Worm (Caenorhabditis elegans) whole organism, young adult: ENCODE measurements around the gene F26F12.5.

ENCODE experiments used
- D2030.7 ChIP-seq: fragments of 200-800 bp; sonication (Bioruptor generic); IDR thresholded peaks from 2 replicates; pipeline ENCODE4 v1.3.6; 2022; ENCODE audit warnings: missing genetic modification reagents, missing genetic modification characterization, missing compliant biosample characterization
- F22D6.2 ChIP-seq: sonication (generic microtip); optimal IDR thresholded peaks from 2 replicates; lab custom pipeline; 2016; ENCODE audit warnings: mild to moderate bottlenecking, missing genetic modification characterization, missing compliant biosample characterization
- K11D2.4 ChIP-seq: fragments of 200-800 bp; sonication (Bioruptor generic); IDR thresholded peaks from 2 replicates; pipeline ENCODE4 v1.3.6; 2022; ENCODE audit warnings: missing genetic modification reagents, missing genetic modification characterization, missing compliant biosample characterization
- K12H6.12 ChIP-seq: fragments of 200-800 bp; sonication (Bioruptor generic); optimal IDR thresholded peaks from 2 replicates; lab custom pipeline; 2018; ENCODE audit warnings: mild to moderate bottlenecking, missing genetic modification characterization, missing compliant biosample characterization
- Y56A3A.18 ChIP-seq: fragments of 200-800 bp; sonication (Bioruptor generic); IDR thresholded peaks from 2 replicates; pipeline ENCODE4 v1.3.6; 2022; ENCODE audit warnings: missing genetic modification reagents, missing genetic modification characterization, missing compliant biosample characterization
- Y79H2A.3 ChIP-seq: fragments of 200-800 bp; sonication (Bioruptor generic); conservative IDR thresholded peaks from 2 replicates; pipeline ENCODE4 v1.3.6; 2022; ENCODE audit warnings: missing genetic modification reagents, missing genetic modification characterization, missing compliant biosample characterization
- akir-1 ChIP-seq: fragments of 200-800 bp; sonication (Bioruptor generic); optimal IDR thresholded peaks from 2 replicates; lab custom pipeline; 2018; ENCODE audit warnings: mild to moderate bottlenecking, missing genetic modification characterization, moderate library complexity, missing compliant biosample characterization
- attf-3 ChIP-seq: fragments of 200-800 bp; sonication (Bioruptor generic); conservative IDR thresholded peaks from 2 replicates; pipeline ENCODE4 v1.3.6; 2022; ENCODE audit warnings: missing genetic modification reagents, missing genetic modification characterization, missing compliant biosample characterization
- attf-5 ChIP-seq: fragments of 200-800 bp; sonication (Bioruptor generic); optimal IDR thresholded peaks from 2 replicates; lab custom pipeline; 2018; ENCODE audit warnings: mild to moderate bottlenecking, missing genetic modification characterization, missing compliant biosample characterization
- cebp-1 ChIP-seq, 2 experiments: fragments of 200-800 bp in 1 of 2; sonication (Bioruptor generic) in 1 of 2; sonication (generic microtip) in 1 of 2; IDR thresholded peaks in 1 of 2; optimal IDR thresholded peaks in 1 of 2; 2 replicates each; pipeline versions ENCODE4 v1.3.6 to Lab custom; 2017 to 2022; ENCODE audit warnings: missing compliant biosample characterization in 2 of 2, missing genetic modification characterization in 2 of 2, mild to moderate bottlenecking in 1 of 2, missing genetic modification reagents in 1 of 2, moderate library complexity in 1 of 2
- cebp-2 ChIP-seq: fragments of 200-800 bp; sonication (Bioruptor generic); IDR thresholded peaks from 2 replicates; pipeline ENCODE4 v1.3.6; 2022; ENCODE audit warnings: missing genetic modification characterization, missing compliant biosample characterization
- chd-7 ChIP-seq: sonication (generic microtip); optimal IDR thresholded peaks from 2 replicates; lab custom pipeline; 2016; ENCODE audit warnings: mild to moderate bottlenecking, missing genetic modification characterization, moderate library complexity, missing compliant biosample characterization
- die-1 ChIP-seq: sonication (generic microtip); optimal IDR thresholded peaks from 2 replicates; lab custom pipeline; 2016; ENCODE audit warnings: missing genotype, mild to moderate bottlenecking, missing genetic modification characterization, missing compliant biosample characterization
- dox-1 ChIP-seq: fragments of 200-800 bp; sonication (Bioruptor generic); IDR thresholded peaks from 2 replicates; pipeline ENCODE4 v1.3.6; 2022; ENCODE audit warnings: missing genetic modification reagents, missing genetic modification characterization, missing compliant biosample characterization
- dpff-1 ChIP-seq: sonication (generic microtip); optimal IDR thresholded peaks from 2 replicates; lab custom pipeline; 2017; ENCODE audit warnings: mild to moderate bottlenecking, missing genetic modification characterization, missing compliant biosample characterization
- dpl-1 ChIP-seq: fragments of 150-350 bp; optimal IDR thresholded peaks from 2 replicates; lab custom pipeline; 2014; ENCODE audit warnings: missing biosample characterization, missing genetic modification reagents, missing genetic modification characterization
- egl-44 ChIP-seq: fragments of 200-800 bp; sonication (Bioruptor generic); IDR thresholded peaks from 2 replicates; pipeline ENCODE4 v1.3.6; 2022; ENCODE audit warnings: missing genetic modification reagents, missing genetic modification characterization, missing compliant biosample characterization
- egrh-3 ChIP-seq: fragments of 200-800 bp; sonication (Bioruptor generic); IDR thresholded peaks from 2 replicates; pipeline ENCODE4 v1.3.6; 2022; ENCODE audit warnings: missing genetic modification reagents, missing genetic modification characterization, missing compliant biosample characterization
- ekl-4 ChIP-seq: fragments of 200-800 bp; sonication (Bioruptor generic); IDR thresholded peaks from 2 replicates; pipeline ENCODE4 v1.3.6; 2022; ENCODE audit warnings: missing genetic modification reagents, missing genetic modification characterization, missing compliant biosample characterization
- ets-4 ChIP-seq: fragments of 200-800 bp; sonication (Bioruptor generic); optimal IDR thresholded peaks from 2 replicates; lab custom pipeline; 2018; ENCODE audit warnings: mild to moderate bottlenecking, missing genetic modification characterization, missing compliant biosample characterization
- fkh-3 ChIP-seq: sonication (generic microtip); optimal IDR thresholded peaks from 2 replicates; lab custom pipeline; 2016; ENCODE audit warnings: mild to moderate bottlenecking, missing genetic modification characterization, missing compliant biosample characterization
- gei-17 ChIP-seq: fragments of 200-800 bp; sonication (Bioruptor generic); optimal IDR thresholded peaks from 2 replicates; lab custom pipeline; 2018; ENCODE audit warnings: mild to moderate bottlenecking, missing genetic modification characterization, missing compliant biosample characterization
- hmg-1.2 ChIP-seq: fragments of 200-800 bp; sonication (Bioruptor generic); IDR thresholded peaks from 2 replicates; pipeline ENCODE4 v1.3.6; 2022; ENCODE audit warnings: missing genetic modification reagents, missing genetic modification characterization, missing compliant biosample characterization
- hmg-20 ChIP-seq: fragments of 200-800 bp; sonication (Bioruptor generic); IDR thresholded peaks from 2 replicates; pipeline ENCODE4 v1.3.6; 2022; ENCODE audit warnings: missing genetic modification reagents, missing genetic modification characterization, missing compliant biosample characterization
- let-526 ChIP-seq: fragments of 200-800 bp; sonication (Bioruptor generic); IDR thresholded peaks from 2 replicates; pipeline ENCODE4 v1.3.6; 2022; ENCODE audit warnings: missing genetic modification reagents, missing genetic modification characterization, missing compliant biosample characterization
- let-607 ChIP-seq, 2 experiments: fragments of 200-800 bp in 1 of 2; sonication (Bioruptor generic) in 1 of 2; sonication (generic microtip) in 1 of 2; optimal IDR thresholded peaks; 2 replicates each; lab custom pipeline; 2016 to 2018; ENCODE audit warnings: mild to moderate bottlenecking in 2 of 2, missing compliant biosample characterization in 2 of 2, missing genetic modification characterization in 2 of 2, moderate library complexity in 2 of 2, missing genotype in 1 of 2
- lin-40 ChIP-seq: sonication (generic microtip); optimal IDR thresholded peaks from 2 replicates; lab custom pipeline; 2016; ENCODE audit warnings: missing genetic modification characterization, mild to moderate bottlenecking, missing compliant biosample characterization, missing genotype, missing genetic modification reagents
- lin-54 ChIP-seq: fragments of 200-800 bp; sonication (Bioruptor generic); optimal IDR thresholded peaks from 2 replicates; lab custom pipeline; 2018; ENCODE audit warnings: mild to moderate bottlenecking, missing genetic modification characterization, missing compliant biosample characterization
- lir-1 ChIP-seq: fragments of 200-800 bp; sonication (Bioruptor generic); conservative IDR thresholded peaks from 2 replicates; pipeline ENCODE4 v1.3.6; 2022; ENCODE audit warnings: missing genetic modification reagents, missing genetic modification characterization, missing compliant biosample characterization
- madf-10 ChIP-seq: sonication (generic microtip); optimal IDR thresholded peaks from 2 replicates; lab custom pipeline; 2016; ENCODE audit warnings: mild to moderate bottlenecking, missing genetic modification characterization, missing compliant biosample characterization
- mcd-1 ChIP-seq: fragments of 200-800 bp; sonication (Bioruptor generic); IDR thresholded peaks from 2 replicates; pipeline ENCODE4 v1.3.6; 2022; ENCODE audit warnings: missing genetic modification reagents, missing genetic modification characterization, missing compliant biosample characterization
- nfya-2 ChIP-seq: fragments of 200-800 bp; sonication (Bioruptor generic); IDR thresholded peaks from 2 replicates; pipeline ENCODE4 v1.3.6; 2022; ENCODE audit warnings: missing genetic modification reagents, missing genetic modification characterization, missing compliant biosample characterization
- nfyb-1 ChIP-seq: fragments of 200-800 bp; sonication (Bioruptor generic); IDR thresholded peaks from 2 replicates; pipeline ENCODE4 v1.3.6; 2022; ENCODE audit warnings: missing genetic modification reagents, missing genetic modification characterization, missing compliant biosample characterization
- nhr-120 ChIP-seq: fragments of 200-800 bp; sonication (Bioruptor generic); IDR thresholded peaks from 2 replicates; pipeline ENCODE4 v1.3.6; 2022; ENCODE audit warnings: missing genetic modification characterization, missing compliant biosample characterization
- nhr-179 ChIP-seq: sonication (generic microtip); optimal IDR thresholded peaks from 2 replicates; lab custom pipeline; 2016; ENCODE audit warnings: mild to moderate bottlenecking, missing genetic modification characterization, missing compliant biosample characterization
- pbrm-1 ChIP-seq: fragments of 200-800 bp; sonication (Bioruptor generic); IDR thresholded peaks from 2 replicates; pipeline ENCODE4 v1.3.6; 2022; ENCODE audit warnings: missing genetic modification reagents, missing genetic modification characterization, missing compliant biosample characterization
- rpc-1 ChIP-seq, 2 experiments: fragments of 150-350 bp in 1 of 2; sonication (generic microtip) in 1 of 2; optimal IDR thresholded peaks; 2 replicates each; lab custom pipeline; 2014 to 2018; ENCODE audit warnings: missing biosample characterization in 1 of 2, missing genetic modification characterization in 1 of 2, missing genetic modification reagents in 1 of 2, missing genotype in 1 of 2
- sea-2 ChIP-seq: fragments of 200-800 bp; sonication (Bioruptor generic); IDR thresholded peaks from 2 replicates; pipeline ENCODE4 v1.3.6; 2022; ENCODE audit warnings: missing genetic modification characterization, missing compliant biosample characterization
- somi-1 ChIP-seq: fragments of 200-800 bp; sonication (Bioruptor generic); optimal IDR thresholded peaks from 2 replicates; lab custom pipeline; 2018; ENCODE audit warnings: mild to moderate bottlenecking, missing genetic modification characterization, missing compliant biosample characterization
- tbp1 ChIP-seq: fragments of 200-800 bp; sonication (Bioruptor generic); optimal IDR thresholded peaks from 2 replicates; lab custom pipeline; 2018; ENCODE audit warnings: mild to moderate bottlenecking, missing genetic modification characterization, missing compliant biosample characterization
- xnd-1 ChIP-seq: sonication (generic microtip); optimal IDR thresholded peaks from 2 replicates; lab custom pipeline; 2016; ENCODE audit warnings: missing genotype, missing genetic modification reagents, missing genetic modification characterization, missing compliant biosample characterization
- ztf-18 ChIP-seq: sonication (generic microtip); optimal IDR thresholded peaks from 2 replicates; lab custom pipeline; 2016; ENCODE audit warnings: missing genotype, mild to moderate bottlenecking, missing genetic modification characterization, missing compliant biosample characterization
- ztf-25 ChIP-seq: fragments of 200-800 bp; sonication (Bioruptor generic); IDR thresholded peaks from 2 replicates; pipeline ENCODE4 v1.3.6; 2022; ENCODE audit warnings: missing genetic modification reagents, missing genetic modification characterization, missing compliant biosample characterization
- ztf-26 ChIP-seq: sonication (generic microtip); optimal IDR thresholded peaks from 2 replicates; lab custom pipeline; 2017; ENCODE audit warnings: missing genetic modification characterization, missing compliant biosample characterization

Gene F26F12.5

ce11 chrV:5846729-5847128, 18.3 kb downstream of the F26F12.5 start:
- TF ChIP-seq hmg-1.2 (GFP tag; lab: Robert Waterston, UW) (peak; percentile 19; the same call in 1 of the 2 replicates), dox-1 (0 out of 2 replicates have a peak, but pooled peaks have one; percentile 29), hmg-20 (GFP tag; lab: Robert Waterston, UW) (no peak)

- TF ChIP-seq Y56A3A.18 (GFP tag; lab: Robert Waterston, UW) = peak; percentile 66; the same call in 1 of the 2 replicates
- TF ChIP-seq attf-5 (GFP tag; lab: Kevin White, UChicago) = peak; percentile 66
- TF ChIP-seq cebp-1 (GFP tag; IDR thresholded peaks at IDR 0.05; lab: Robert Waterston, UW) = no peak
- peak; percentile 84 for TF ChIP-seq cebp-1 (tag; optimal IDR thresholded peaks at IDR 0.05; lab: Kevin White, UChicago)
- no peak for TF ChIP-seq akir-1 (GFP tag; lab: Kevin White, UChicago)
- TF ChIP-seq dpl-1 (GFP tag; lab: Kevin White, UChicago) = no peak
- peak; percentile 62; the same call in 1 of the 2 replicates for TF ChIP-seq egrh-3 (GFP tag; lab: Robert Waterston, UW)
- TF ChIP-seq lir-1 (GFP tag; lab: Robert Waterston, UW) = peak; percentile 38; the same call in 1 of the 2 replicates
- no peak for TF ChIP-seq attf-3 (GFP tag; lab: Robert Waterston, UW)
- TF ChIP-seq dpff-1 (tag; lab: Kevin White, UChicago) = no peak
- TF ChIP-seq let-607 (tag; optimal IDR thresholded peaks at IDR 0.05; lab: Kevin White, UChicago) = peak in 1 of 2 experiments; percentile 13
- TF ChIP-seq D2030.7 = no peak
- 0 out of 2 replicates have a peak, but pooled peaks have one; percentile 40 for TF ChIP-seq sea-2 (GFP tag; lab: Robert Waterston, UW)
- TF ChIP-seq rpc-1 (optimal IDR thresholded peaks at IDR 0.05; lab: Kevin White, UChicago) = no peak
- no peak for TF ChIP-seq rpc-1 (tag; optimal IDR thresholded peaks at IDR 0.05; lab: Kevin White, UChicago)
- peak; percentile 64 for TF ChIP-seq ztf-26 (tag; lab: Kevin White, UChicago)
- peak; percentile 38; the same call in 1 of the 2 replicates for TF ChIP-seq hmg-1.2 (GFP tag; lab: Robert Waterston, UW)
- 0 out of 2 replicates have a peak, but pooled peaks have one; percentile 39 for TF ChIP-seq let-526
- peak; percentile 42 for TF ChIP-seq tbp1 (GFP tag; lab: Kevin White, UChicago)
- peak; percentile 26 for TF ChIP-seq lin-54 (GFP tag; lab: Kevin White, UChicago)
- TF ChIP-seq ekl-4 (GFP tag; lab: Robert Waterston, UW) = 0 out of 2 replicates have a peak, but pooled peaks have one; percentile 20
- TF ChIP-seq madf-10 (tag; lab: Kevin White, UChicago) = peak; percentile 47
- TF ChIP-seq egl-44 (GFP tag; lab: Robert Waterston, UW) = peak; percentile 59; the same call in 1 of the 2 replicates
- TF ChIP-seq ets-4 (GFP tag; lab: Kevin White, UChicago) = peak; percentile 48
- peak; percentile 32 for TF ChIP-seq somi-1 (GFP tag; lab: Kevin White, UChicago)
- peak; percentile 47 for TF ChIP-seq die-1
- TF ChIP-seq F22D6.2 (tag; lab: Kevin White, UChicago) = peak; percentile 6
- no peak for TF ChIP-seq Y79H2A.3 (GFP tag; lab: Robert Waterston, UW)
- TF ChIP-seq ztf-18 (tag; lab: Kevin White, UChicago) = peak; percentile 55
- TF ChIP-seq gei-17 (GFP tag; lab: Kevin White, UChicago) = no peak
- no peak for TF ChIP-seq xnd-1 (tag; lab: Kevin White, UChicago)
- TF ChIP-seq mcd-1 (GFP tag; lab: Robert Waterston, UW) = peak; percentile 50; the same call in 1 of the 2 replicates
- TF ChIP-seq ztf-25 = no peak
- TF ChIP-seq nfyb-1 (GFP tag; lab: Robert Waterston, UW) = peak; percentile 52
- TF ChIP-seq K12H6.12 (tag; lab: Kevin White, UChicago) = peak; percentile 74
- TF ChIP-seq K11D2.4 (GFP tag; lab: Robert Waterston, UW) = peak; percentile 84
- TF ChIP-seq nhr-120 (GFP tag; lab: Robert Waterston, UW) = no peak
- no peak for TF ChIP-seq nfya-2 (GFP tag; lab: Robert Waterston, UW)
- TF ChIP-seq cebp-2 = no peak
- TF ChIP-seq nhr-179 (tag; lab: Kevin White, UChicago) = no peak
- peak; percentile 51; the same call in 1 of the 2 replicates for TF ChIP-seq pbrm-1
- TF ChIP-seq fkh-3 (tag; lab: Kevin White, UChicago) = no peak
- TF ChIP-seq dox-1 = peak; percentile 81
- peak; percentile 64 for TF ChIP-seq lin-40
- peak; percentile 75 for TF ChIP-seq chd-7 (tag; lab: Kevin White, UChicago)
Observed at ce11 chrV:5845669-5846189, 19.3 kb downstream of the F26F12.5 start, which contains the start of gene F26F12.3. Gene F26F12.3, minus strand, starts transcription at chrV:5845719.
